Fruit fly (Drosophila melanogaster) whole organism, embryonic: ENCODE measurements around the gene Fibp.
A peak's percentile ranks its signal among the peaks of the same experiment; 100 is the strongest.

ENCODE experiments used
- Atf3 ChIP-seq: fragments of 200-800 bp; sonication (Bioruptor generic); optimal IDR thresholded peaks from 3 replicates; lab custom pipeline; 2016; ENCODE audit warnings: missing biosample characterization, missing genetic modification characterization
- Bgb ChIP-seq: fragments of 200-800 bp; sonication (Bioruptor generic); IDR thresholded peaks from 2 replicates; pipeline ENCODE4 v1.3.6; 2022; ENCODE audit warnings: missing biosample characterization, missing genetic modification characterization; ENCODE audit not compliant: partially characterized antibody
- CG10431 ChIP-seq: fragments of 200-800 bp; sonication (Bioruptor generic); optimal IDR thresholded peaks from 3 replicates; lab custom pipeline; 2018; ENCODE audit warnings: missing biosample characterization, mild to moderate bottlenecking, missing genetic modification characterization
- CG11247 ChIP-seq: fragments of 200-800 bp; sonication (Bioruptor generic); IDR thresholded peaks from 2 replicates; pipeline ENCODE4 v1.3.6; 2022; ENCODE audit warnings: missing biosample characterization, missing genetic modification characterization
- CG11398 ChIP-seq: fragments of 200-800 bp; sonication (Bioruptor generic); optimal IDR thresholded peaks from 2 replicates; lab custom pipeline; 2016; ENCODE audit warnings: missing biosample characterization, missing genetic modification characterization
- CG13123 ChIP-seq: fragments of 200-800 bp; sonication (Bioruptor generic); optimal IDR thresholded peaks from 2 replicates; lab custom pipeline; 2016; ENCODE audit warnings: missing biosample characterization, missing genetic modification characterization
- CG14441 ChIP-seq: fragments of 200-800 bp; sonication (Bioruptor generic); IDR thresholded peaks from 2 replicates; pipeline ENCODE4 v1.3.6; 2022; ENCODE audit warnings: missing biosample characterization, missing genetic modification characterization
- CG16779 ChIP-seq: fragments of 200-800 bp; sonication (Bioruptor generic); IDR thresholded peaks from 2 replicates; pipeline ENCODE4 v1.3.6; 2022; ENCODE audit warnings: missing biosample characterization, missing genetic modification characterization
- CG16813 ChIP-seq: fragments of 200-800 bp; sonication (Bioruptor generic); IDR thresholded peaks from 3 replicates; pipeline ENCODE4 v1.3.6; 2022; ENCODE audit warnings: missing biosample characterization, missing genetic modification characterization; ENCODE audit not compliant: partially characterized antibody
- CG16815 ChIP-seq: fragments of 200-800 bp; sonication (Bioruptor generic); optimal IDR thresholded peaks from 3 replicates; lab custom pipeline; 2017; ENCODE audit warnings: missing biosample characterization, mild to moderate bottlenecking, missing genetic modification characterization
- CG17359 ChIP-seq: fragments of 200-800 bp; sonication (Bioruptor generic); optimal IDR thresholded peaks from 3 replicates; lab custom pipeline; 2018; ENCODE audit warnings: missing biosample characterization, mild to moderate bottlenecking, missing genetic modification characterization, moderate library complexity
- CG30403 ChIP-seq: fragments of 200-800 bp; sonication (Bioruptor generic); optimal IDR thresholded peaks from 3 replicates; lab custom pipeline; 2016; ENCODE audit warnings: missing biosample characterization, missing genetic modification characterization
- CG31224 ChIP-seq: fragments of 200-800 bp; sonication (Bioruptor generic); IDR thresholded peaks from 2 replicates; pipeline ENCODE4 v1.3.6; 2022; ENCODE audit warnings: missing biosample characterization, missing genetic modification characterization
- CG32767 ChIP-seq: fragments of 200-800 bp; sonication (Bioruptor generic); IDR thresholded peaks from 2 replicates; pipeline ENCODE4 v1.3.6; 2022; ENCODE audit warnings: missing biosample characterization, missing genetic modification characterization
- CG3281 ChIP-seq: fragments of 200-800 bp; sonication (Bioruptor generic); optimal IDR thresholded peaks from 3 replicates; lab custom pipeline; 2017; ENCODE audit warnings: missing biosample characterization, mild to moderate bottlenecking, missing genetic modification characterization
- CG34422 ChIP-seq: fragments of 200-800 bp; sonication (Bioruptor generic); IDR thresholded peaks from 3 replicates; pipeline ENCODE4 v1.3.6; 2022; ENCODE audit warnings: missing biosample characterization, missing genetic modification characterization
- CG42726 ChIP-seq: fragments of 200-800 bp; sonication (Bioruptor generic); IDR thresholded peaks from 2 replicates; pipeline ENCODE4 v1.3.6; 2022; ENCODE audit warnings: missing biosample characterization, missing genetic modification characterization; ENCODE audit not compliant: partially characterized antibody
- CG8281 ChIP-seq: fragments of 200-800 bp; sonication (Bioruptor generic); optimal IDR thresholded peaks from 2 replicates; lab custom pipeline; 2018; ENCODE audit warnings: missing biosample characterization, mild to moderate bottlenecking, missing genetic modification characterization, moderate library complexity
- CG8765 ChIP-seq: fragments of 200-800 bp; sonication (Bioruptor generic); IDR thresholded peaks from 2 replicates; pipeline ENCODE4 v1.3.6; 2022; ENCODE audit warnings: missing biosample characterization, missing genetic modification characterization
- CG9932 ChIP-seq: fragments of 200-800 bp; sonication (Bioruptor generic); IDR thresholded peaks from 2 replicates; pipeline ENCODE4 v1.3.6; 2022; ENCODE audit warnings: missing biosample characterization, missing genetic modification characterization
- CHES-1-like ChIP-seq: fragments of 200-800 bp; sonication (Bioruptor generic); optimal IDR thresholded peaks from 2 replicates; lab custom pipeline; 2016; ENCODE audit warnings: missing biosample characterization, missing genetic modification characterization
- CoRest ChIP-seq: fragments of 200-800 bp; sonication (Bioruptor generic); optimal IDR thresholded peaks from 3 replicates; lab custom pipeline; 2018; ENCODE audit warnings: missing biosample characterization, mild to moderate bottlenecking, missing genetic modification characterization, moderate library complexity
- CrebB ChIP-seq: fragments of 200-800 bp; sonication (Bioruptor generic); optimal IDR thresholded peaks from 3 replicates; lab custom pipeline; 2018; ENCODE audit warnings: missing biosample characterization, mild to moderate bottlenecking, missing genetic modification characterization
- D ChIP-seq, 2 experiments: fragments of 200-800 bp in 1 of 2; fragments of >200 bp in 1 of 2; sonication (Bioruptor generic) in 1 of 2; optimal IDR thresholded peaks; 2 replicates in 1 of 2; 3 replicates in 1 of 2; lab custom pipeline; 2017; ENCODE audit warnings: mild to moderate bottlenecking in 1 of 2, missing biosample characterization in 1 of 2, missing genetic modification characterization in 1 of 2, missing genetic modification reagents in 1 of 2
- Dbx ChIP-seq: fragments of 200-800 bp; sonication (Bioruptor generic); IDR thresholded peaks from 3 replicates; pipeline ENCODE4 v1.3.6; 2022; ENCODE audit warnings: missing biosample characterization, missing genetic modification characterization
- E2f2 ChIP-seq: fragments of 200-800 bp; sonication (Bioruptor generic); IDR thresholded peaks from 2 replicates; pipeline ENCODE4 v1.3.6; 2022; ENCODE audit warnings: missing biosample characterization, missing genetic modification characterization
- H15 ChIP-seq: fragments of 200-800 bp; sonication (Bioruptor generic); IDR thresholded peaks from 3 replicates; pipeline ENCODE4 v1.3.6; 2022; ENCODE audit warnings: missing biosample characterization, missing genetic modification characterization
- Hey ChIP-seq: fragments of 200-800 bp; sonication (Bioruptor generic); optimal IDR thresholded peaks from 3 replicates; lab custom pipeline; 2018; ENCODE audit warnings: missing biosample characterization, mild to moderate bottlenecking, missing genetic modification characterization
- HmgZ ChIP-seq: fragments of 200-800 bp; sonication (Bioruptor generic); optimal IDR thresholded peaks from 2 replicates; lab custom pipeline; 2018; ENCODE audit warnings: missing biosample characterization, mild to moderate bottlenecking, missing genetic modification characterization
- Hr3 ChIP-seq: fragments of 200-800 bp; sonication (Bioruptor generic); optimal IDR thresholded peaks from 3 replicates; lab custom pipeline; 2016; ENCODE audit warnings: missing biosample characterization, missing genetic modification characterization
- Mad ChIP-seq: fragments of 200-800 bp; sonication (Bioruptor generic); optimal IDR thresholded peaks from 2 replicates; lab custom pipeline; 2016; ENCODE audit warnings: missing biosample characterization, missing genetic modification characterization
- Nf-YA ChIP-seq: fragments of 200-800 bp; sonication (Bioruptor generic); IDR thresholded peaks from 2 replicates; pipeline ENCODE4 v1.3.6; 2022; ENCODE audit warnings: missing biosample characterization, missing genetic modification characterization
- Oaz ChIP-seq: fragments of 200-800 bp; sonication (Bioruptor generic); IDR thresholded peaks from 2 replicates; pipeline ENCODE4 v1.3.6; 2022; ENCODE audit warnings: missing biosample characterization, missing genetic modification characterization
- Ptx1 ChIP-seq: fragments of 200-800 bp; sonication (Bioruptor generic); IDR thresholded peaks from 2 replicates; pipeline ENCODE4 v1.3.6; 2022; ENCODE audit warnings: missing biosample characterization, missing genetic modification characterization
- Sin3A ChIP-seq: fragments of >200 bp; optimal IDR thresholded peaks from 2 replicates; lab custom pipeline; 2018
- TFAM ChIP-seq: fragments of 200-800 bp; sonication (Bioruptor generic); optimal IDR thresholded peaks from 2 replicates; lab custom pipeline; 2017; ENCODE audit warnings: missing biosample characterization, missing genetic modification characterization, inconsistent platforms
- cas ChIP-seq: fragments of 200-800 bp; sonication (Bioruptor generic); IDR thresholded peaks from 2 replicates; pipeline ENCODE4 v1.3.6; 2022; ENCODE audit warnings: missing biosample characterization, missing genetic modification characterization
- dati ChIP-seq: fragments of 200-800 bp; sonication (Bioruptor generic); IDR thresholded peaks from 2 replicates; pipeline ENCODE4 v1.3.6; 2022; ENCODE audit warnings: missing biosample characterization, missing genetic modification characterization
- gcm ChIP-seq: fragments of 200-800 bp; sonication (Bioruptor generic); optimal IDR thresholded peaks from 2 replicates; lab custom pipeline; 2019; ENCODE audit warnings: missing biosample characterization, mild to moderate bottlenecking, missing genetic modification characterization, moderate library complexity
- hth ChIP-seq: fragments of >200 bp; optimal IDR thresholded peaks from 2 replicates; lab custom pipeline; 2017; ENCODE audit warnings: inconsistent platforms
- ind ChIP-seq: fragments of 200-800 bp; sonication (Bioruptor generic); optimal IDR thresholded peaks from 3 replicates; lab custom pipeline; 2016; ENCODE audit warnings: missing biosample characterization, missing genetic modification characterization
- lab ChIP-seq: fragments of 200-800 bp; sonication (Bioruptor generic); optimal IDR thresholded peaks from 3 replicates; lab custom pipeline; 2017; ENCODE audit warnings: missing biosample characterization, missing genetic modification characterization, mild to moderate bottlenecking, moderate library complexity, missing genetic modification reagents
- nau ChIP-seq: fragments of 200-800 bp; sonication (Bioruptor generic); optimal IDR thresholded peaks from 3 replicates; lab custom pipeline; 2017; ENCODE audit warnings: missing biosample characterization, mild to moderate bottlenecking, missing genetic modification characterization, missing genetic modification reagents
- nerfin-2 ChIP-seq: fragments of 200-800 bp; sonication (Bioruptor generic); IDR thresholded peaks from 2 replicates; pipeline ENCODE4 v1.3.6; 2022; ENCODE audit warnings: missing biosample characterization, missing genetic modification characterization; ENCODE audit not compliant: partially characterized antibody
- pho ChIP-seq: fragments of 200-800 bp; sonication (Bioruptor generic); optimal IDR thresholded peaks from 2 replicates; lab custom pipeline; 2016; ENCODE audit warnings: missing biosample characterization, missing genetic modification characterization
- psq ChIP-seq: fragments of 200-800 bp; sonication (Bioruptor generic); optimal IDR thresholded peaks from 2 replicates; lab custom pipeline; 2017; ENCODE audit warnings: missing biosample characterization, missing genetic modification characterization
- sc ChIP-seq, 3 experiments: fragments of >200 bp in 2 of 3; fragments of 200-800 bp in 1 of 3; sonication (Bioruptor generic) in 1 of 3; optimal IDR thresholded peaks; 2 replicates in 2 of 3; 3 replicates in 1 of 3; lab custom pipeline; 2017; ENCODE audit warnings: mild to moderate bottlenecking in 1 of 3, missing biosample characterization in 1 of 3, missing genetic modification characterization in 1 of 3, missing genetic modification reagents in 1 of 3
- ssp ChIP-seq: fragments of 200-800 bp; sonication (Bioruptor generic); IDR thresholded peaks from 2 replicates; pipeline ENCODE4 v1.3.6; 2022; ENCODE audit warnings: missing biosample characterization, missing genetic modification characterization
- tap ChIP-seq: fragments of 200-800 bp; optimal IDR thresholded peaks from 3 replicates; lab custom pipeline; 2019; ENCODE audit warnings: missing biosample characterization, mild to moderate bottlenecking, missing genetic modification characterization, moderate library complexity
- vvl ChIP-seq: fragments of 200-800 bp; sonication (Bioruptor generic); IDR thresholded peaks from 2 replicates; pipeline ENCODE4 v1.3.6; 2022; ENCODE audit warnings: missing biosample characterization, missing genetic modification characterization
- zen2 ChIP-seq: fragments of 200-800 bp; sonication (Bioruptor generic); IDR thresholded peaks from 3 replicates; pipeline ENCODE4 v1.3.6; 2022; ENCODE audit warnings: missing biosample characterization, missing genetic modification characterization; ENCODE audit not compliant: partially characterized antibody

Gene Fibp

dm6 chr3L:19807103-19807502 is 10.7 kb downstream of the Fibp start, which contains the start of the genes CG14104 and Kap-alpha1 (continued):
- TF ChIP-seq CoRest (no peak), CG14441 (no peak), Hr3 (GFP tag; lab: Kevin White, UChicago) (no peak), Ptx1 (no peak), CG17359 (tag; lab: Kevin White, UChicago) (no peak), Bgb (GFP tag; lab: Robert Waterston, UW) (peak; percentile 65; the same call in 1 of the 2 replicates), E2f2 (GFP tag; lab: Robert Waterston, UW) (peak; percentile 48), H15 (GFP tag; lab: Robert Waterston, UW) (no peak), CG3281 (no peak), CG11247 (GFP tag; lab: Robert Waterston, UW) (no peak), CG11398 (GFP tag; lab: Kevin White, UChicago) (no peak), CG10431 (GFP tag; lab: Kevin White, UChicago) (no peak), sc (optimal IDR thresholded peaks at IDR 0.05; lab: Kevin White, UChicago) (no peak), sc (GFP tag; optimal IDR thresholded peaks at IDR 0.05; lab: Kevin White, UChicago) (no peak), pho (GFP tag; lab: Kevin White, UChicago) (no peak), Dbx (GFP tag; lab: Robert Waterston, UW) (no peak), CG16813 (GFP tag; lab: Robert Waterston, UW) (peak; percentile 63), lab (GFP tag; lab: Kevin White, UChicago) (no peak), vvl (GFP tag; lab: Robert Waterston, UW) (0 out of 2 replicates have a peak, but pooled peaks have one; percentile 20), zen2 (GFP tag; lab: Robert Waterston, UW) (peak; percentile 63; the same call in 1 of the 3 replicates), Sin3A (lab: Kevin White, UChicago) (peak; percentile 20), hth (lab: Kevin White, UChicago) (no peak), Mad (GFP tag; lab: Kevin White, UChicago) (no peak), psq (GFP tag; lab: Kevin White, UChicago) (no peak), nerfin-2 (peak; percentile 50; the same call in 1 of the 2 replicates), ssp (GFP tag; lab: Robert Waterston, UW) (no peak), Oaz (GFP tag; lab: Robert Waterston, UW) (no peak), CG32767 (peak; percentile 64), D (optimal IDR thresholded peaks at IDR 0.05; lab: Kevin White, UChicago) (peak; percentile 43), D (GFP tag; optimal IDR thresholded peaks at IDR 0.05; lab: Kevin White, UChicago) (no peak), CG9932 (GFP tag; lab: Robert Waterston, UW) (no peak), CG34422 (GFP tag; lab: Robert Waterston, UW) (peak; percentile 45; the same call in 1 of the 3 replicates), dati (GFP tag; lab: Robert Waterston, UW) (no peak), CG13123 (no peak), CG42726 (GFP tag; lab: Robert Waterston, UW) (no peak), cas (GFP tag; lab: Robert Waterston, UW) (0 out of 2 replicates have a peak, but pooled peaks have one; percentile 8), Hey (no peak), CG8765 (GFP tag; lab: Robert Waterston, UW) (no peak), TFAM (GFP tag; lab: Kevin White, UChicago) (no peak), ind (GFP tag; lab: Kevin White, UChicago) (no peak), CG16815 (GFP tag; lab: Kevin White, UChicago) (no peak), nau (GFP tag; lab: Kevin White, UChicago) (no peak), Nf-YA (GFP tag; lab: Robert Waterston, UW) (no peak), gcm (GFP tag; lab: Kevin White, UChicago) (peak; percentile 63), CG16779 (GFP tag; lab: Robert Waterston, UW) (no peak), CrebB (tag; lab: Kevin White, UChicago) (no peak), CG31224 (no peak), CG30403 (no peak), Atf3 (GFP tag; lab: Kevin White, UChicago) (no peak), CHES-1-like (GFP tag; lab: Kevin White, UChicago) (peak; percentile 23), CG8281 (tag; lab: Kevin White, UChicago) (no peak), HmgZ (tag; lab: Kevin White, UChicago) (peak; percentile 15), tap (tag; lab: Kevin White, UChicago) (no peak)
